Worm (Caenorhabditis elegans): Measurements from ENCODE around the gene hoe-1.
A peak's percentile ranks its signal among the peaks of the same experiment; 100 is the strongest.

hoe-1 gene

ce11 chrIV:4788332-4788731 is 44.3 kb upstream of the hoe-1 start, which contains the start of gene nhr-104 (continued):
- TF ChIP-seq ztf-4 (tag; optimal IDR thresholded peaks at IDR 0.05): no peak
- TF ChIP-seq ztf-11 (tag; optimal IDR thresholded peaks at IDR 0.05): no peak
- TF ChIP-seq ceh-8 (GFP tag; optimal IDR thresholded peaks at IDR 0.05): no peak
- no peak for TF ChIP-seq dsc-1 (tag; optimal IDR thresholded peaks at IDR 0.05)
- TF ChIP-seq ets-5 (GFP tag; IDR thresholded peaks at IDR 0.05): no peak
- TF ChIP-seq efl-3 (GFP tag; optimal IDR thresholded peaks at IDR 0.05): no peak
- TF ChIP-seq sptf-1 (tag; optimal IDR thresholded peaks at IDR 0.05): no peak
- no peak for TF ChIP-seq mab-9 (GFP tag; IDR thresholded peaks at IDR 0.05)
- peak in 1 of 2 experiments; percentile 13 for TF ChIP-seq mdl-1 (tag; optimal IDR thresholded peaks at IDR 0.05)
- peak; percentile 96 for TF ChIP-seq skn-1 (tag; optimal IDR thresholded peaks at IDR 0.05)
- TF ChIP-seq Y116A8C.19 (tag; optimal IDR thresholded peaks at IDR 0.05; ENCODE audit: borderline replicate concordance): no peak
- no peak for TF ChIP-seq ceh-63 (GFP tag; optimal IDR thresholded peaks at IDR 0.05)
- TF ChIP-seq aha-1 (tag; optimal IDR thresholded peaks at IDR 0.05): no peak
- peak; percentile 28 for TF ChIP-seq jun-1 (tag; optimal IDR thresholded peaks at IDR 0.05)
- TF ChIP-seq lir-3 (tag; optimal IDR thresholded peaks at IDR 0.05; ENCODE audit: poor library complexity): no peak
- TF ChIP-seq lin-14 (GFP tag; optimal IDR thresholded peaks at IDR 0.05): no peak
- no peak for TF ChIP-seq egl-13 (tag; optimal IDR thresholded peaks at IDR 0.05)
- peak; percentile 47 for TF ChIP-seq nhr-90 (tag; optimal IDR thresholded peaks at IDR 0.05; ENCODE audit: poor library complexity)
- TF ChIP-seq nhr-47 (tag; optimal IDR thresholded peaks at IDR 0.05): no peak
- TF ChIP-seq nhr-237 (tag; optimal IDR thresholded peaks at IDR 0.05): peak; percentile 8
- peak in 3 of 6 experiments; percentile 40 to 73 (median 41) for TF ChIP-seq elt-3 (tag; optimal IDR thresholded peaks at IDR 0.05)
- no peak for TF ChIP-seq ces-1 (GFP tag; optimal IDR thresholded peaks at IDR 0.05)
- no peak for TF ChIP-seq fkh-4 (tag; optimal IDR thresholded peaks at IDR 0.05; ENCODE audit: borderline replicate concordance)
- no peak for TF ChIP-seq fos-1 (tag; optimal IDR thresholded peaks at IDR 0.05)
- peak; percentile 87 for TF ChIP-seq grh-1 (GFP tag; IDR thresholded peaks at IDR 0.05)
- peak; percentile 30 to 63 for TF ChIP-seq lsy-2 (tag; optimal IDR thresholded peaks at IDR 0.05)
- TF ChIP-seq unc-98 (GFP tag; IDR thresholded peaks at IDR 0.05): no peak
- no peak for TF ChIP-seq tlp-1 (tag; optimal IDR thresholded peaks at IDR 0.05)
- TF ChIP-seq unc-86 (tag; optimal IDR thresholded peaks at IDR 0.05): no peak
- TF ChIP-seq pax-3 (tag; optimal IDR thresholded peaks at IDR 0.05): no peak
- TF ChIP-seq sup-37 (GFP tag; optimal IDR thresholded peaks at IDR 0.05): no peak
- no peak for TF ChIP-seq mef-2 (tag; optimal IDR thresholded peaks at IDR 0.05)
- peak in 1 of 3 experiments; percentile 7 for TF ChIP-seq ceh-82 (tag; optimal IDR thresholded peaks at IDR 0.05)
- peak in 1 of 2 experiments; percentile 74 for TF ChIP-seq lin-35 (GFP tag; optimal IDR thresholded peaks at IDR 0.05)
- no peak for TF ChIP-seq unc-62 (GFP tag; optimal IDR thresholded peaks at IDR 0.05)
- no peak for TF ChIP-seq nhr-71 (tag; optimal IDR thresholded peaks at IDR 0.05)
- TF ChIP-seq zag-1 (tag; optimal IDR thresholded peaks at IDR 0.05): no peak
- peak; percentile 47 for TF ChIP-seq pag-3 (tag; optimal IDR thresholded peaks at IDR 0.05; ENCODE audit: borderline replicate concordance, insufficient read depth)
- TF ChIP-seq nhr-84 (tag; optimal IDR thresholded peaks at IDR 0.05): no peak
- no peak for TF ChIP-seq lin-15B (tag; optimal IDR thresholded peaks at IDR 0.05)
- TF ChIP-seq dpl-1 (GFP tag; optimal IDR thresholded peaks at IDR 0.05): peak in 1 of 3 experiments; percentile 42
- no peak for TF ChIP-seq ceh-90 (tag; optimal IDR thresholded peaks at IDR 0.05)
- no peak for TF ChIP-seq nhr-11 (tag; optimal IDR thresholded peaks at IDR 0.05)
- no peak for TF ChIP-seq nhr-12 (tag; optimal IDR thresholded peaks at IDR 0.05)
- TF ChIP-seq nhr-20 (tag; optimal IDR thresholded peaks at IDR 0.05): peak; percentile 65
- TF ChIP-seq vab-15 (tag; optimal IDR thresholded peaks at IDR 0.05): no peak
- no peak for TF ChIP-seq isw-1 (GFP tag; IDR thresholded peaks at IDR 0.05)
- no peak for TF ChIP-seq egl-27 (tag; optimal IDR thresholded peaks at IDR 0.05)
- TF ChIP-seq lin-39 (tag; optimal IDR thresholded peaks at IDR 0.05): no peak
- TF ChIP-seq nhr-85 (tag): peak; percentile 85
